Worm (Caenorhabditis elegans) whole organism, young adult: ENCODE measurements around the gene lgc-7.

Experiments used
- B0035.1 ChIP-seq: sonication (generic microtip); optimal IDR thresholded peaks from 2 replicates; lab custom pipeline; 2016; ENCODE audit warnings: missing genetic modification characterization, mild to moderate bottlenecking, missing compliant biosample characterization, missing genotype, missing genetic modification reagents
- D2030.7 ChIP-seq: fragments of 200-800 bp; sonication (Bioruptor generic); IDR thresholded peaks from 2 replicates; pipeline ENCODE4 v1.3.6; 2022; ENCODE audit warnings: missing genetic modification reagents, missing genetic modification characterization, missing compliant biosample characterization
- bed-2 ChIP-seq: fragments of 200-800 bp; sonication (Bioruptor generic); IDR thresholded peaks from 2 replicates; pipeline ENCODE4 v1.3.6; 2022; ENCODE audit warnings: missing genetic modification reagents, missing genetic modification characterization, missing compliant biosample characterization
- lin-40 ChIP-seq: sonication (generic microtip); optimal IDR thresholded peaks from 2 replicates; lab custom pipeline; 2016; ENCODE audit warnings: missing genetic modification characterization, mild to moderate bottlenecking, missing compliant biosample characterization, missing genotype, missing genetic modification reagents
- repo-1 ChIP-seq: sonication (generic microtip); optimal IDR thresholded peaks from 2 replicates; lab custom pipeline; 2017; ENCODE audit warnings: mild to moderate bottlenecking, missing genetic modification characterization, missing compliant biosample characterization
- sea-2 ChIP-seq: fragments of 200-800 bp; sonication (Bioruptor generic); IDR thresholded peaks from 2 replicates; pipeline ENCODE4 v1.3.6; 2022; ENCODE audit warnings: missing genetic modification characterization, missing compliant biosample characterization
- somi-1 ChIP-seq: fragments of 200-800 bp; sonication (Bioruptor generic); optimal IDR thresholded peaks from 2 replicates; lab custom pipeline; 2018; ENCODE audit warnings: mild to moderate bottlenecking, missing genetic modification characterization, missing compliant biosample characterization

- TF ChIP-seq lin-40 (tag; lab: Kevin White, UChicago): no peak
- TF ChIP-seq sea-2: no peak
- TF ChIP-seq repo-1 (tag; lab: Kevin White, UChicago): no peak
- no peak for TF ChIP-seq D2030.7 (GFP tag; lab: Robert Waterston, UW)
- TF ChIP-seq bed-2 (GFP tag; lab: Robert Waterston, UW): no peak
- no peak for TF ChIP-seq somi-1 (GFP tag; lab: Kevin White, UChicago)
- TF ChIP-seq B0035.1: no peak
Measured at ce11 chrIV:14699840-14700239, 9.5 kb upstream of the lgc-7 start, which contains the start of gene haf-8.
